Worm (Caenorhabditis elegans) whole organism, young adult: ENCODE measurements around the gene nhr-233.

ENCODE experiments used
- B0019.2 ChIP-seq: fragments of 200-800 bp; sonication (Bioruptor generic); conservative IDR thresholded peaks from 2 replicates; pipeline ENCODE4 v1.3.6; 2022; ENCODE audit warnings: missing genetic modification reagents, missing genetic modification characterization, missing compliant biosample characterization
- C06A6.2 ChIP-seq: fragments of 200-800 bp; sonication (Bioruptor generic); conservative IDR thresholded peaks from 2 replicates; pipeline ENCODE4 v1.3.6; 2022; ENCODE audit warnings: missing genetic modification characterization, missing compliant biosample characterization
- D2030.7 ChIP-seq: fragments of 200-800 bp; sonication (Bioruptor generic); IDR thresholded peaks from 2 replicates; pipeline ENCODE4 v1.3.6; 2022; ENCODE audit warnings: missing genetic modification reagents, missing genetic modification characterization, missing compliant biosample characterization
- F10E7.11 ChIP-seq: sonication (generic microtip); optimal IDR thresholded peaks from 2 replicates; lab custom pipeline; 2017; ENCODE audit warnings: mild to moderate bottlenecking, missing genetic modification characterization, moderate library complexity, missing compliant biosample characterization
- F23B12.7 ChIP-seq: sonication (generic microtip); optimal IDR thresholded peaks from 2 replicates; lab custom pipeline; 2017; ENCODE audit warnings: missing genetic modification characterization, mild to moderate bottlenecking, missing compliant biosample characterization, antibody characterized with exemption, moderate library complexity; ENCODE audit not compliant: insufficient read depth
- Y67H2A.10 ChIP-seq: fragments of 200-800 bp; sonication (Bioruptor generic); conservative IDR thresholded peaks from 2 replicates; pipeline ENCODE4 v1.3.6; 2022; ENCODE audit warnings: missing genetic modification reagents, missing genetic modification characterization, missing compliant biosample characterization
- Y79H2A.3 ChIP-seq: fragments of 200-800 bp; sonication (Bioruptor generic); conservative IDR thresholded peaks from 2 replicates; pipeline ENCODE4 v1.3.6; 2022; ENCODE audit warnings: missing genetic modification reagents, missing genetic modification characterization, missing compliant biosample characterization
- akir-1 ChIP-seq: fragments of 200-800 bp; sonication (Bioruptor generic); optimal IDR thresholded peaks from 2 replicates; lab custom pipeline; 2018; ENCODE audit warnings: mild to moderate bottlenecking, missing genetic modification characterization, moderate library complexity, missing compliant biosample characterization
- athp-1 ChIP-seq: sonication (generic microtip); optimal IDR thresholded peaks from 2 replicates; lab custom pipeline; 2017; ENCODE audit warnings: mild to moderate bottlenecking, missing genetic modification characterization, missing compliant biosample characterization
- attf-3 ChIP-seq: fragments of 200-800 bp; sonication (Bioruptor generic); conservative IDR thresholded peaks from 2 replicates; pipeline ENCODE4 v1.3.6; 2022; ENCODE audit warnings: missing genetic modification reagents, missing genetic modification characterization, missing compliant biosample characterization
- attf-5 ChIP-seq: fragments of 200-800 bp; sonication (Bioruptor generic); optimal IDR thresholded peaks from 2 replicates; lab custom pipeline; 2018; ENCODE audit warnings: mild to moderate bottlenecking, missing genetic modification characterization, missing compliant biosample characterization
- cebp-1 ChIP-seq, 2 experiments: fragments of 200-800 bp in 1 of 2; sonication (Bioruptor generic) in 1 of 2; sonication (generic microtip) in 1 of 2; IDR thresholded peaks in 1 of 2; optimal IDR thresholded peaks in 1 of 2; 2 replicates each; pipeline versions ENCODE4 v1.3.6 to Lab custom; 2017 to 2022; ENCODE audit warnings: missing compliant biosample characterization in 2 of 2, missing genetic modification characterization in 2 of 2, mild to moderate bottlenecking in 1 of 2, missing genetic modification reagents in 1 of 2, moderate library complexity in 1 of 2
- cebp-2 ChIP-seq: fragments of 200-800 bp; sonication (Bioruptor generic); IDR thresholded peaks from 2 replicates; pipeline ENCODE4 v1.3.6; 2022; ENCODE audit warnings: missing genetic modification characterization, missing compliant biosample characterization
- ceh-91 ChIP-seq: fragments of 200-800 bp; sonication (Bioruptor generic); IDR thresholded peaks from 2 replicates; pipeline ENCODE4 v1.3.6; 2022; ENCODE audit warnings: missing genetic modification reagents, missing genetic modification characterization, missing compliant biosample characterization
- dpl-1 ChIP-seq: fragments of 150-350 bp; optimal IDR thresholded peaks from 2 replicates; lab custom pipeline; 2014; ENCODE audit warnings: missing biosample characterization, missing genetic modification reagents, missing genetic modification characterization
- egl-18 ChIP-seq: fragments of 200-800 bp; sonication (Bioruptor generic); IDR thresholded peaks from 2 replicates; pipeline ENCODE4 v1.3.6; 2022; ENCODE audit warnings: missing genetic modification reagents, missing genetic modification characterization, missing compliant biosample characterization
- hrde-1 ChIP-seq: sonication (generic microtip); optimal IDR thresholded peaks from 2 replicates; lab custom pipeline; 2016; ENCODE audit warnings: missing genetic modification characterization, mild to moderate bottlenecking, missing compliant biosample characterization, moderate library complexity, missing genotype, missing genetic modification reagents, borderline replicate concordance
- let-526 ChIP-seq: fragments of 200-800 bp; sonication (Bioruptor generic); IDR thresholded peaks from 2 replicates; pipeline ENCODE4 v1.3.6; 2022; ENCODE audit warnings: missing genetic modification reagents, missing genetic modification characterization, missing compliant biosample characterization
- let-607 ChIP-seq, 2 experiments: fragments of 200-800 bp in 1 of 2; sonication (Bioruptor generic) in 1 of 2; sonication (generic microtip) in 1 of 2; optimal IDR thresholded peaks; 2 replicates each; lab custom pipeline; 2016 to 2018; ENCODE audit warnings: mild to moderate bottlenecking in 2 of 2, missing compliant biosample characterization in 2 of 2, missing genetic modification characterization in 2 of 2, moderate library complexity in 2 of 2, missing genotype in 1 of 2
- lin-35 ChIP-seq, 3 experiments: fragments of 150-350 bp in 2 of 3; sonication (generic microtip) in 1 of 3; optimal IDR thresholded peaks; 2 replicates each; lab custom pipeline; 2014 to 2018; ENCODE audit warnings: missing biosample characterization in 3 of 3, missing genetic modification characterization in 3 of 3, missing genetic modification reagents in 3 of 3
- lir-1 ChIP-seq: fragments of 200-800 bp; sonication (Bioruptor generic); conservative IDR thresholded peaks from 2 replicates; pipeline ENCODE4 v1.3.6; 2022; ENCODE audit warnings: missing genetic modification reagents, missing genetic modification characterization, missing compliant biosample characterization
- madf-10 ChIP-seq: sonication (generic microtip); optimal IDR thresholded peaks from 2 replicates; lab custom pipeline; 2016; ENCODE audit warnings: mild to moderate bottlenecking, missing genetic modification characterization, missing compliant biosample characterization
- madf-8 ChIP-seq: fragments of 200-800 bp; sonication (Bioruptor generic); conservative IDR thresholded peaks from 2 replicates; pipeline ENCODE4 v1.3.6; 2022; ENCODE audit warnings: missing genetic modification reagents, missing genetic modification characterization, missing compliant biosample characterization
- mel-28 ChIP-seq: sonication (generic microtip); optimal IDR thresholded peaks from 2 replicates; lab custom pipeline; 2016; ENCODE audit warnings: borderline replicate concordance, mild to moderate bottlenecking, missing genetic modification characterization, missing compliant biosample characterization
- nfya-2 ChIP-seq: fragments of 200-800 bp; sonication (Bioruptor generic); IDR thresholded peaks from 2 replicates; pipeline ENCODE4 v1.3.6; 2022; ENCODE audit warnings: missing genetic modification reagents, missing genetic modification characterization, missing compliant biosample characterization
- pbrm-1 ChIP-seq: fragments of 200-800 bp; sonication (Bioruptor generic); IDR thresholded peaks from 2 replicates; pipeline ENCODE4 v1.3.6; 2022; ENCODE audit warnings: missing genetic modification reagents, missing genetic modification characterization, missing compliant biosample characterization
- pha-4 ChIP-seq: fragments of 150-350 bp; sonication (generic microtip); optimal IDR thresholded peaks from 2 replicates; lab custom pipeline; 2014; ENCODE audit warnings: missing biosample characterization, missing genetic modification reagents, missing genetic modification characterization
- rpc-1 ChIP-seq, 2 experiments: fragments of 150-350 bp in 1 of 2; sonication (generic microtip) in 1 of 2; optimal IDR thresholded peaks; 2 replicates each; lab custom pipeline; 2014 to 2018; ENCODE audit warnings: missing biosample characterization in 1 of 2, missing genetic modification characterization in 1 of 2, missing genetic modification reagents in 1 of 2, missing genotype in 1 of 2
- sdz-38 ChIP-seq: sonication (generic microtip); optimal IDR thresholded peaks from 2 replicates; lab custom pipeline; 2016; ENCODE audit warnings: missing genotype, missing genetic modification characterization, missing compliant biosample characterization
- snpc-1.1 ChIP-seq: sonication (generic microtip); optimal IDR thresholded peaks from 2 replicates; lab custom pipeline; 2017; ENCODE audit warnings: missing genetic modification characterization, mild to moderate bottlenecking, missing compliant biosample characterization, antibody characterized with exemption, moderate library complexity, missing genotype, missing genetic modification reagents; ENCODE audit not compliant: insufficient read depth
- snpc-1.3 ChIP-seq: sonication (generic microtip); optimal IDR thresholded peaks from 2 replicates; lab custom pipeline; 2017; ENCODE audit warnings: missing genetic modification characterization, mild to moderate bottlenecking, missing compliant biosample characterization, antibody characterized with exemption, moderate library complexity, missing genotype, missing genetic modification reagents; ENCODE audit not compliant: insufficient read depth
- unc-62 ChIP-seq: fragments of 150-350 bp; optimal IDR thresholded peaks from 2 replicates; lab custom pipeline; 2014; ENCODE audit warnings: missing biosample characterization, missing genetic modification reagents, missing genetic modification characterization
- ztf-28 ChIP-seq: fragments of 200-800 bp; sonication (Bioruptor generic); IDR thresholded peaks from 2 replicates; pipeline ENCODE4 v1.3.6; 2022; ENCODE audit warnings: missing genetic modification reagents, missing genetic modification characterization, missing compliant biosample characterization
- ztf-3 ChIP-seq: fragments of 200-800 bp; sonication (Bioruptor generic); optimal IDR thresholded peaks from 2 replicates; lab custom pipeline; 2018; ENCODE audit warnings: mild to moderate bottlenecking, missing genetic modification characterization, missing compliant biosample characterization
- ztf-6 ChIP-seq: fragments of 200-800 bp; sonication (Bioruptor generic); IDR thresholded peaks from 2 replicates; pipeline ENCODE4 v1.3.6; 2022; ENCODE audit warnings: missing genetic modification reagents, missing genetic modification characterization, missing compliant biosample characterization

Gene nhr-233

ce11 chrV:16526858-16527257 lies 43.7 kb downstream of the nhr-233 start, which contains the start of gene F36D3.8:
TSS of gene F36D3.8 (plus strand) at chrV:16527158.
- TF ChIP-seq nfya-2: no peak
- TF ChIP-seq mel-28 (tag; lab: Kevin White, UChicago): no peak
- TF ChIP-seq Y79H2A.3 (GFP tag; lab: Robert Waterston, UW): no peak
- TF ChIP-seq ztf-6 (GFP tag; lab: Robert Waterston, UW): no peak
- no peak for TF ChIP-seq let-607 (tag; optimal IDR thresholded peaks at IDR 0.05; lab: Kevin White, UChicago)
- no peak for TF ChIP-seq hrde-1 (tag; lab: Kevin White, UChicago)
- TF ChIP-seq madf-10 (tag; lab: Kevin White, UChicago): no peak
- no peak for TF ChIP-seq pha-4 (tag; lab: Kevin White, UChicago)
- no peak for TF ChIP-seq lir-1 (GFP tag; lab: Robert Waterston, UW)
- no peak for TF ChIP-seq rpc-1 (optimal IDR thresholded peaks at IDR 0.05; lab: Kevin White, UChicago)
- no peak for TF ChIP-seq rpc-1 (tag; optimal IDR thresholded peaks at IDR 0.05; lab: Kevin White, UChicago)
- TF ChIP-seq B0019.2: no peak
- no peak for TF ChIP-seq ztf-3 (GFP tag; lab: Kevin White, UChicago)
- no peak for TF ChIP-seq egl-18 (GFP tag; lab: Robert Waterston, UW)
- no peak for TF ChIP-seq let-526 (GFP tag; lab: Robert Waterston, UW)
- no peak for TF ChIP-seq cebp-2 (GFP tag; lab: Robert Waterston, UW)
- no peak for TF ChIP-seq sdz-38 (tag; lab: Kevin White, UChicago)
- no peak for TF ChIP-seq attf-5
- TF ChIP-seq lin-35 (GFP tag; optimal IDR thresholded peaks at IDR 0.05; lab: Kevin White, UChicago): no peak

- TF ChIP-seq Y67H2A.10 (no peak), C06A6.2 (no peak), madf-8 (GFP tag; lab: Robert Waterston, UW) (no peak), snpc-1.3 (tag; lab: Kevin White, UChicago) (no peak), F23B12.7 (tag; lab: Kevin White, UChicago) (no peak), ceh-91 (no peak), unc-62 (GFP tag; lab: Kevin White, UChicago) (no peak), sdz-38 (tag; lab: Kevin White, UChicago) (no peak), akir-1 (GFP tag; lab: Kevin White, UChicago) (no peak), mel-28 (tag; lab: Kevin White, UChicago) (no peak), cebp-1 (GFP tag; IDR thresholded peaks at IDR 0.05; lab: Robert Waterston, UW) (no peak), cebp-1 (tag; optimal IDR thresholded peaks at IDR 0.05; lab: Kevin White, UChicago) (no peak), dpl-1 (GFP tag; lab: Kevin White, UChicago) (no peak), let-526 (GFP tag; lab: Robert Waterston, UW) (no peak), F10E7.11 (tag; lab: Kevin White, UChicago) (no peak), pbrm-1 (GFP tag; lab: Robert Waterston, UW) (no peak), ztf-28 (no peak), athp-1 (tag; lab: Kevin White, UChicago) (no peak), D2030.7 (no peak), snpc-1.1 (tag; lab: Kevin White, UChicago) (no peak), attf-3 (GFP tag; lab: Robert Waterston, UW) (no peak)
These were observed 48.4 kb downstream of the nhr-233 start, which contains the start of gene srw-34 for ce11 chrV:16522242-16522641. TSS of gene srw-34 (minus strand) at chrV:16522342.
